Fruit fly (Drosophila melanogaster): ENCODE data around the gene Acp62F.

dm6 chr3L:2748359-2748758, 8.8 kb downstream of the Acp62F start:
- no peak for TF ChIP-seq CG8478 (optimal IDR thresholded peaks at IDR 0.05)
- no peak for TF ChIP-seq CTCF (optimal IDR thresholded peaks at IDR 0.05)
